Worm (Caenorhabditis elegans): Measurements from ENCODE around the gene btb-11.

DNA sequence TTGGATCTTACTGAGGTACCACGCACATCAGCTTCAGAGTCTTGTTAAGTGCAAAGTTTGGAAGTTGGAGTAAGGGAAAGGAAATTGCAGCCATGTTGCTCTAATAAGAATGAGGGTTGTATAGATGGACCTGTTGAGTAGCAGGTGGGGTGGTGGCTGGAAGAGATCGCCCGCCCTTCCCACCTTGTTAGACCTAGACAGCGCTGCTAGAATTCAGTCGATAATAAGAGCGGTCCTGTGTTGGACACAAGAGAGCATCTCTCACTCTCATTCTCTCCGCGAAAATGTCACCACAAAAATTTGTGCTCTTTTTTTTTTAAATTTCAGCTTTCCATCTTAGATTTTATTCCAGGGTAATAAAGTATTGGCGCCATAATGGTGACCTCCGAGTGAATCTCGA is 23.2 kb downstream of the btb-11 start, which contains the start of the genes fbxb-30 and F45D11.5:
- TF ChIP-seq nhr-11 (tag; optimal IDR thresholded peaks at IDR 0.05) (no peak), lir-3 (tag; optimal IDR thresholded peaks at IDR 0.05; ENCODE audit: poor library complexity) (no peak), egl-27 (tag; optimal IDR thresholded peaks at IDR 0.05) (no peak), blmp-1 (tag; optimal IDR thresholded peaks at IDR 0.05) (no peak), rnt-1 (tag; optimal IDR thresholded peaks at IDR 0.05) (no peak), zag-1 (tag; optimal IDR thresholded peaks at IDR 0.05) (no peak), nhr-84 (tag; optimal IDR thresholded peaks at IDR 0.05) (no peak), lin-39 (tag; optimal IDR thresholded peaks at IDR 0.05) (no peak), pqm-1 (tag; optimal IDR thresholded peaks at IDR 0.05) (no peak), pax-3 (tag; optimal IDR thresholded peaks at IDR 0.05) (no peak)
